Fruit fly (Drosophila melanogaster): Measurements from ENCODE around the gene CG12402.

CG12402 gene

dm6 chr3R:14125479-14126121 is 17.5 kb upstream of the CG12402 start, which contains the start of the genes 140up and Polr2B (continued):
- TF ChIP-seq CG3407 (GFP tag; optimal IDR thresholded peaks at IDR 0.05), result peak; percentile 86
- TF ChIP-seq Gug (GFP tag; IDR thresholded peaks at IDR 0.05), result peak; percentile 90
- peak; percentile 90 for TF ChIP-seq twi (tag; optimal IDR thresholded peaks at IDR 0.05)
- TF ChIP-seq fd3F (GFP tag; optimal IDR thresholded peaks at IDR 0.05), result peak; percentile 91
- peak; percentile 86 for TF ChIP-seq CG12299 (tag; optimal IDR thresholded peaks at IDR 0.05)
- TF ChIP-seq Dip2 (GFP tag; IDR thresholded peaks at IDR 0.05), result peak; percentile 44; the same call in 1 of the 2 replicates
- peak; percentile 77 for TF ChIP-seq sd (tag; optimal IDR thresholded peaks at IDR 0.05)
- TF ChIP-seq C15 (GFP tag; IDR thresholded peaks at IDR 0.05), result peak; percentile 61; the same call in 1 of the 3 replicates
- peak; percentile 84 for TF ChIP-seq CG11093 (GFP tag; IDR thresholded peaks at IDR 0.05)
- peak; percentile 84 for TF ChIP-seq CG7271 (tag; optimal IDR thresholded peaks at IDR 0.05)
- peak; percentile 70 for TF ChIP-seq gro (GFP tag; optimal IDR thresholded peaks at IDR 0.05)
- peak; percentile 89 for TF ChIP-seq lbe (GFP tag; optimal IDR thresholded peaks at IDR 0.05)
- TF ChIP-seq CG4820 (GFP tag; optimal IDR thresholded peaks at IDR 0.05), result peak; percentile 91
- no peak for TF ChIP-seq Hey (tag; optimal IDR thresholded peaks at IDR 0.05)
- peak; percentile 90 for TF ChIP-seq CG34376 (GFP tag; optimal IDR thresholded peaks at IDR 0.05)
- TF ChIP-seq CG2875 (GFP tag; optimal IDR thresholded peaks at IDR 0.05), result peak; percentile 73
- peak; percentile 75 for TF ChIP-seq onecut (GFP tag; IDR thresholded peaks at IDR 0.05)
- TF ChIP-seq Asciz (GFP tag; optimal IDR thresholded peaks at IDR 0.05), result peak; percentile 83
- TF ChIP-seq Dad (GFP tag; optimal IDR thresholded peaks at IDR 0.05), result peak; percentile 52
- TF ChIP-seq CG11504 (tag; optimal IDR thresholded peaks at IDR 0.05), result peak; percentile 92
- peak; percentile 95 for TF ChIP-seq CG14710 (tag; optimal IDR thresholded peaks at IDR 0.05)
- peak; percentile 90 for TF ChIP-seq HLH3B (GFP tag; IDR thresholded peaks at IDR 0.05)
- peak; percentile 2 for TF ChIP-seq p53 (GFP tag; optimal IDR thresholded peaks at IDR 0.05)
- peak; percentile 88 for TF ChIP-seq Mrtf (GFP tag; IDR thresholded peaks at IDR 0.05)
- peak; percentile 95 for TF ChIP-seq Chrac-16 (GFP tag; optimal IDR thresholded peaks at IDR 0.05)
- peak; percentile 95 for TF ChIP-seq tgo (GFP tag; IDR thresholded peaks at IDR 0.05)
- TF ChIP-seq Lpt (GFP tag; optimal IDR thresholded peaks at IDR 0.05), result no peak
- TF ChIP-seq Bdp1 (GFP tag; optimal IDR thresholded peaks at IDR 0.05), result peak; percentile 78
- peak; percentile 97 for TF ChIP-seq Ptx1 (GFP tag; IDR thresholded peaks at IDR 0.05)
- TF ChIP-seq CG9876 (GFP tag; optimal IDR thresholded peaks at IDR 0.05), result peak; percentile 55
- peak; percentile 92 for TF ChIP-seq CG18262 (tag; optimal IDR thresholded peaks at IDR 0.05)
- peak; percentile 78 for TF ChIP-seq vfl (GFP tag; optimal IDR thresholded peaks at IDR 0.05)
- peak; percentile 83 for TF ChIP-seq CG18011 (GFP tag; optimal IDR thresholded peaks at IDR 0.05)
- peak; percentile 79 for TF ChIP-seq CG9609 (GFP tag; optimal IDR thresholded peaks at IDR 0.05)
- TF ChIP-seq CG14014 (GFP tag; IDR thresholded peaks at IDR 0.05), result peak; percentile 88
- TF ChIP-seq dpn (GFP tag; optimal IDR thresholded peaks at IDR 0.05), result peak; percentile 83 to 95
- TF ChIP-seq cas (GFP tag; IDR thresholded peaks at IDR 0.05), result peak; percentile 78
- peak; percentile 79 for TF ChIP-seq ham (GFP tag; IDR thresholded peaks at IDR 0.05)
- no peak for TF ChIP-seq CG14860 (GFP tag; IDR thresholded peaks at IDR 0.05; ENCODE audit: partially characterized antibody)
- peak; percentile 93 for TF ChIP-seq CG17359 (tag; optimal IDR thresholded peaks at IDR 0.05)
- TF ChIP-seq Scr (GFP tag; IDR thresholded peaks at IDR 0.05; ENCODE audit: partially characterized antibody), result peak; percentile 26; the same call in 1 of the 2 replicates
- peak; percentile 81 for TF ChIP-seq org-1 (GFP tag; optimal IDR thresholded peaks at IDR 0.05)
- TF ChIP-seq CG31224 (GFP tag; IDR thresholded peaks at IDR 0.05), result peak; percentile 86
- peak; percentile 81 for TF ChIP-seq ATbp (GFP tag; optimal IDR thresholded peaks at IDR 0.05)
- TF ChIP-seq gfzf (GFP tag; optimal IDR thresholded peaks at IDR 0.05), result no peak
- TF ChIP-seq Hand (GFP tag; optimal IDR thresholded peaks at IDR 0.05), result peak; percentile 72
- peak; percentile 96 for TF ChIP-seq Rfx (GFP tag; IDR thresholded peaks at IDR 0.05)
- peak; percentile 77 for TF ChIP-seq scrt (GFP tag; optimal IDR thresholded peaks at IDR 0.05)
- peak; percentile 79 for TF ChIP-seq D19B (GFP tag; optimal IDR thresholded peaks at IDR 0.05)
- peak; percentile 69 for TF ChIP-seq CG11696 (GFP tag; IDR thresholded peaks at IDR 0.05)
